Fruit fly (Drosophila melanogaster): ENCODE data around the gene Lnk.

DNA sequence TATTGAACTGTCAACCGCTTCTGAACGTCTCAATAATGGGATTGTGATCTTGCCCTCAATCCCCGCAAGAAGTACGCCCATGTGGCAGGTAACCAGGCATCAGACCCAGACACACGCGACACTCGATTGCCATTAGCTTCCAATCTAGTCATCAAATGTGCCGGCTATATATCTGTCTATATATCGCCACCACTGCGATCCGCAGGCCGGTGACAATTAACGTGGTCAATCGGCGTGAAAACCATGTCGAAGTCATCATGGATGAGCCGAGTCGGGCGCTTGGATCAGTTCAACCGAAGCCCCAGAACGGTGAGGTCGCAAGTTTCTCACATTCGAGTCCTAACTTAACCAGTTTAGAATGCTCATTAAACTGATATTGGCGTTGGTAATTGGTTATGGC lies 7.2 kb downstream of the Lnk start, which contains the start of gene Sodq:
- TF ChIP-seq CG8478 (optimal IDR thresholded peaks at IDR 0.05) = no peak
- no peak for TF ChIP-seq CTCF (optimal IDR thresholded peaks at IDR 0.05)

All from S2 (cell line).